Worm (Caenorhabditis elegans) whole organism, young adult: ENCODE measurements around the gene cyp-13B2.
"Not testable (repeated sequence)": the region's sequence is repeated elsewhere in the genome, so short reads cannot be mapped to it uniquely, and the experiment has no call there.

ENCODE experiments used
- B0261.1 ChIP-seq: sonication (generic microtip); optimal IDR thresholded peaks from 2 replicates; lab custom pipeline; 2016; ENCODE audit warnings: mild to moderate bottlenecking, missing genetic modification characterization, moderate library complexity, missing compliant biosample characterization
- B0336.3 ChIP-seq: fragments of 200-800 bp; sonication (Bioruptor generic); IDR thresholded peaks from 2 replicates; pipeline ENCODE4 v1.3.6; 2022; ENCODE audit warnings: missing genetic modification characterization, missing compliant biosample characterization
- D2030.7 ChIP-seq: fragments of 200-800 bp; sonication (Bioruptor generic); IDR thresholded peaks from 2 replicates; pipeline ENCODE4 v1.3.6; 2022; ENCODE audit warnings: missing genetic modification reagents, missing genetic modification characterization, missing compliant biosample characterization
- F23B12.7 ChIP-seq: sonication (generic microtip); optimal IDR thresholded peaks from 2 replicates; lab custom pipeline; 2017; ENCODE audit warnings: missing genetic modification characterization, mild to moderate bottlenecking, missing compliant biosample characterization, antibody characterized with exemption, moderate library complexity; ENCODE audit not compliant: insufficient read depth
- Y53F4B.3 ChIP-seq: fragments of 200-800 bp; sonication (Bioruptor generic); IDR thresholded peaks from 2 replicates; pipeline ENCODE4 v1.3.6; 2022; ENCODE audit warnings: missing genetic modification reagents, missing genetic modification characterization, missing compliant biosample characterization
- Y95B8A.8 ChIP-seq: fragments of 200-800 bp; sonication (Bioruptor generic); IDR thresholded peaks from 2 replicates; pipeline ENCODE4 v1.3.6; 2022; ENCODE audit warnings: missing genetic modification reagents, missing genetic modification characterization, missing compliant biosample characterization
- athp-1 ChIP-seq: sonication (generic microtip); optimal IDR thresholded peaks from 2 replicates; lab custom pipeline; 2017; ENCODE audit warnings: mild to moderate bottlenecking, missing genetic modification characterization, missing compliant biosample characterization
- attf-6 ChIP-seq: fragments of 200-800 bp; sonication (Bioruptor generic); IDR thresholded peaks from 2 replicates; pipeline ENCODE4 v1.3.6; 2022; ENCODE audit warnings: missing genetic modification reagents, missing genetic modification characterization, missing compliant biosample characterization
- bed-1 ChIP-seq: fragments of 200-800 bp; sonication (Bioruptor generic); IDR thresholded peaks from 2 replicates; pipeline ENCODE4 v1.3.6; 2022; ENCODE audit warnings: missing genetic modification reagents, missing genetic modification characterization, missing compliant biosample characterization
- cebp-2 ChIP-seq: fragments of 200-800 bp; sonication (Bioruptor generic); IDR thresholded peaks from 2 replicates; pipeline ENCODE4 v1.3.6; 2022; ENCODE audit warnings: missing genetic modification characterization, missing compliant biosample characterization
- ceh-91 ChIP-seq: fragments of 200-800 bp; sonication (Bioruptor generic); IDR thresholded peaks from 2 replicates; pipeline ENCODE4 v1.3.6; 2022; ENCODE audit warnings: missing genetic modification reagents, missing genetic modification characterization, missing compliant biosample characterization
- die-1 ChIP-seq: sonication (generic microtip); optimal IDR thresholded peaks from 2 replicates; lab custom pipeline; 2016; ENCODE audit warnings: missing genotype, mild to moderate bottlenecking, missing genetic modification characterization, missing compliant biosample characterization
- egl-18 ChIP-seq: fragments of 200-800 bp; sonication (Bioruptor generic); IDR thresholded peaks from 2 replicates; pipeline ENCODE4 v1.3.6; 2022; ENCODE audit warnings: missing genetic modification reagents, missing genetic modification characterization, missing compliant biosample characterization
- egrh-3 ChIP-seq: fragments of 200-800 bp; sonication (Bioruptor generic); IDR thresholded peaks from 2 replicates; pipeline ENCODE4 v1.3.6; 2022; ENCODE audit warnings: missing genetic modification reagents, missing genetic modification characterization, missing compliant biosample characterization
- ets-4 ChIP-seq: fragments of 200-800 bp; sonication (Bioruptor generic); optimal IDR thresholded peaks from 2 replicates; lab custom pipeline; 2018; ENCODE audit warnings: mild to moderate bottlenecking, missing genetic modification characterization, missing compliant biosample characterization
- fkh-3 ChIP-seq: sonication (generic microtip); optimal IDR thresholded peaks from 2 replicates; lab custom pipeline; 2016; ENCODE audit warnings: mild to moderate bottlenecking, missing genetic modification characterization, missing compliant biosample characterization
- him-1 ChIP-seq: sonication (generic microtip); optimal IDR thresholded peaks from 2 replicates; lab custom pipeline; 2016; ENCODE audit warnings: missing genotype, missing genetic modification reagents, missing genetic modification characterization, missing compliant biosample characterization
- hlh-12 ChIP-seq: sonication (generic microtip); optimal IDR thresholded peaks from 2 replicates; lab custom pipeline; 2016; ENCODE audit warnings: missing genetic modification characterization, missing compliant biosample characterization
- hmg-1.2 ChIP-seq: fragments of 200-800 bp; sonication (Bioruptor generic); IDR thresholded peaks from 2 replicates; pipeline ENCODE4 v1.3.6; 2022; ENCODE audit warnings: missing genetic modification reagents, missing genetic modification characterization, missing compliant biosample characterization
- hsf-1 ChIP-seq: fragments of 200-800 bp; sonication (Bioruptor generic); IDR thresholded peaks from 2 replicates; pipeline ENCODE4 v1.3.6; 2022; ENCODE audit warnings: missing genetic modification reagents, missing genetic modification characterization, missing compliant biosample characterization
- lin-26 ChIP-seq: fragments of 200-800 bp; sonication (Bioruptor generic); IDR thresholded peaks from 2 replicates; pipeline ENCODE4 v1.3.6; 2022; ENCODE audit warnings: missing genetic modification reagents, missing genetic modification characterization, missing compliant biosample characterization
- lin-40 ChIP-seq: sonication (generic microtip); optimal IDR thresholded peaks from 2 replicates; lab custom pipeline; 2016; ENCODE audit warnings: missing genetic modification characterization, mild to moderate bottlenecking, missing compliant biosample characterization, missing genotype, missing genetic modification reagents
- lin-54 ChIP-seq: fragments of 200-800 bp; sonication (Bioruptor generic); optimal IDR thresholded peaks from 2 replicates; lab custom pipeline; 2018; ENCODE audit warnings: mild to moderate bottlenecking, missing genetic modification characterization, missing compliant biosample characterization
- lsl-1 ChIP-seq: fragments of 200-800 bp; sonication (Bioruptor generic); optimal IDR thresholded peaks from 2 replicates; lab custom pipeline; 2018; ENCODE audit warnings: mild to moderate bottlenecking, missing genetic modification characterization, moderate library complexity, missing compliant biosample characterization
- mcd-1 ChIP-seq: fragments of 200-800 bp; sonication (Bioruptor generic); IDR thresholded peaks from 2 replicates; pipeline ENCODE4 v1.3.6; 2022; ENCODE audit warnings: missing genetic modification reagents, missing genetic modification characterization, missing compliant biosample characterization
- mel-28 ChIP-seq: sonication (generic microtip); optimal IDR thresholded peaks from 2 replicates; lab custom pipeline; 2016; ENCODE audit warnings: borderline replicate concordance, mild to moderate bottlenecking, missing genetic modification characterization, missing compliant biosample characterization
- nfya-2 ChIP-seq: fragments of 200-800 bp; sonication (Bioruptor generic); IDR thresholded peaks from 2 replicates; pipeline ENCODE4 v1.3.6; 2022; ENCODE audit warnings: missing genetic modification reagents, missing genetic modification characterization, missing compliant biosample characterization
- nfyb-1 ChIP-seq: fragments of 200-800 bp; sonication (Bioruptor generic); IDR thresholded peaks from 2 replicates; pipeline ENCODE4 v1.3.6; 2022; ENCODE audit warnings: missing genetic modification reagents, missing genetic modification characterization, missing compliant biosample characterization
- nhr-80 ChIP-seq: sonication (generic microtip); optimal IDR thresholded peaks from 2 replicates; lab custom pipeline; 2016; ENCODE audit warnings: missing genetic modification characterization, missing compliant biosample characterization
- rcor-1 ChIP-seq: fragments of 200-800 bp; sonication (Bioruptor generic); IDR thresholded peaks from 2 replicates; pipeline ENCODE4 v1.3.6; 2022; ENCODE audit warnings: missing genetic modification reagents, missing genetic modification characterization, missing compliant biosample characterization
- rpc-1 ChIP-seq, 2 experiments: fragments of 150-350 bp in 1 of 2; sonication (generic microtip) in 1 of 2; optimal IDR thresholded peaks; 2 replicates each; lab custom pipeline; 2014 to 2018; ENCODE audit warnings: missing biosample characterization in 1 of 2, missing genetic modification characterization in 1 of 2, missing genetic modification reagents in 1 of 2, missing genotype in 1 of 2
- snpc-4 ChIP-seq, 5 experiments: fragments of 150-350 bp in 1 of 5; sonication (generic microtip) in 4 of 5; optimal IDR thresholded peaks; 2 replicates each; lab custom pipeline; 2014 to 2018; ENCODE audit warnings: missing genetic modification characterization in 5 of 5, missing biosample characterization in 3 of 5, antibody characterized with exemption in 2 of 5, mild to moderate bottlenecking in 2 of 5, missing compliant biosample characterization in 2 of 5, missing genotype in 2 of 5, moderate library complexity in 2 of 5, missing genetic modification reagents in 1 of 5
- tbp1 ChIP-seq: fragments of 200-800 bp; sonication (Bioruptor generic); optimal IDR thresholded peaks from 2 replicates; lab custom pipeline; 2018; ENCODE audit warnings: mild to moderate bottlenecking, missing genetic modification characterization, missing compliant biosample characterization
- tlf-1 ChIP-seq: fragments of 200-800 bp; sonication (Bioruptor generic); optimal IDR thresholded peaks from 2 replicates; lab custom pipeline; 2018; ENCODE audit warnings: mild to moderate bottlenecking, missing genetic modification characterization, missing compliant biosample characterization
- xnd-1 ChIP-seq: sonication (generic microtip); optimal IDR thresholded peaks from 2 replicates; lab custom pipeline; 2016; ENCODE audit warnings: missing genotype, missing genetic modification reagents, missing genetic modification characterization, missing compliant biosample characterization

Gene cyp-13B2

DNA sequence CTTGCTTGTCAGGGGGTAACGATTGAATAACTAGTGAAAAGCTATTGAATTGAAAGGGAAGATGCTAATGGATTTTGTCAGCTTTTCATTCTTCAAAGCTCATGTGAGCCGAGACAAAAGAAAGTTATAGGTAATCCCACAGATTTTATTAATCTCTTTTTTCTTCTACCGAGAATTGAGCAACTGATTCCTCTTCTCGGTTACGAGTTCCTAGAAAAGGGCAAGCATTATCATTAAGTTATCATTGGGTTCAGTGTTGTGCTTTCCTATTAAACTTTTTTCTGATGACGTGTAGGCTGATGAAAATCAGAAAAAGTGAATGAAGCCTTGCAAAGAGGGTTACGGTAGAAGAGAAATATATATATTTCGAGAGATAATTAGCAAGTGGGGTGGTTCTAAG lies 39.7 kb upstream of the cyp-13B2 start:
- no peak for TF ChIP-seq hlh-12 (tag; lab: Kevin White, UChicago)
- TF ChIP-seq egrh-3 (GFP tag; lab: Robert Waterston, UW) = no peak
- TF ChIP-seq athp-1 (tag; lab: Kevin White, UChicago) = no peak
- TF ChIP-seq mcd-1 (GFP tag; lab: Robert Waterston, UW) = no peak
- no peak for TF ChIP-seq cebp-2 (GFP tag; lab: Robert Waterston, UW)
- TF ChIP-seq lsl-1 = no peak
- TF ChIP-seq Y53F4B.3 = no peak

DNA sequence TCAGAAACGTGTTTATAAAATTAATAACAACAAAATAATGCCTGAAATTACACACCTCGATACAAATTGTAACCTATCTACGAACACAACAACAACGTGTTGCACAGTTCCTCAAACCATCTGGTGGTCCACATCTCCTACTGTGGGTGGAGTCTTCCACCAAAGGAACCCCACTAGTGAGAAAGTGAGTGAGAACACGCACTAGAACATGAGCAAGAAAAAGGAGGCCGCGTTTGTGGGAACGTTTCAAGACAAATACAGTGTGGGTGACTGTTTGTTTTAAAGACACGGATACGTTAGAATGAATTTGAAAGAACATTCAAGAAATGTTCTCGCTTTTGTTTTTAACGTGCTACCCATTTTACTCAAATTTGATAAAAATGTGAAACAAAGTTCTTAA lies 38.9 kb upstream of the cyp-13B2 start, which contains the start of gene ceh-36:
TSS of gene ceh-36 (minus strand) at position 101 of the 400 bp plus-strand sequence.
- no peak for TF ChIP-seq rcor-1
- TF ChIP-seq tlf-1 = no peak
- TF ChIP-seq hsf-1 (GFP tag; lab: Robert Waterston, UW) = no peak
- TF ChIP-seq Y95B8A.8 = no peak
- no peak for TF ChIP-seq lin-54 (GFP tag; lab: Kevin White, UChicago)
- TF ChIP-seq athp-1 (tag; lab: Kevin White, UChicago) = no peak
- TF ChIP-seq bed-1 (GFP tag; lab: Robert Waterston, UW) = no peak
- TF ChIP-seq ceh-91 = no peak
- no peak for TF ChIP-seq egl-18 (GFP tag; lab: Robert Waterston, UW)
- no peak for TF ChIP-seq attf-6 (GFP tag; lab: Robert Waterston, UW)

DNA sequence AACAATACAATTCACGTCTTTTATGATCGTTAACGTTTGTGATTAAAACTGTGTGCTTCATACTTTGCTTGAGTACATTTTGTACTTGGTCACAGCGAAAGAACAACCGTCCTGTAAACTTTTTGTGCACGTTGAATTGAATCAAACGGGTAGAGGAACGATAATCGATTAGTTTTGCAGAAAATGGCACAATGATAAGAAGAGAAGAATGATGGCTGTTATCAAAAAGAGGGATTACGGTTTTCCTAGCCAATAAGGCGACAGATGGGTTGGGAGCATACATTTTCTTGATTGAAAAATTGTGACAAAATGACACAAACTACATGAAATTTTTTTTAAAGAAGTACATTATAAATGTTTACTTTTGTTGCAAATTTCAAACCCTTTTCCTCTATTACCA lies 31.1 kb upstream of the cyp-13B2 start:
- TF ChIP-seq nhr-80 (tag; lab: Kevin White, UChicago) (peak; percentile 58), F23B12.7 (tag; lab: Kevin White, UChicago) (no peak)

DNA sequence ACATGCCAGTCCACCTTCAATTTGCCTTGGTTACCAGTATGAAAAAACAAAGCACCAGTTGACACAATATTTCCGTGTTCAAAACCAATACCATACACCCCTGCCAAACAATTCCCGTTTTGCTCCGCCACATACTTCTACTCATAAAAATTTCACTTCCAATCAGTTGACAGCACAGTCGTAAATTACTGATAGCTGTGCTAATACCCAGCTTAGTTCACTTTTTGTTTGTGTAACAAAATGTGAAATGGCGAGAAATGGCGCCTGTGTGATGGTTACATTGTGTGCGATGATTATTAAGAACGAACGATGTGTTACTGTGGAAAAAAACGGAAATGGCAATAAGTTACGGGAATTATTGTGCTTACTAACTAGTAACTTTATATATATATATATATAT lies 19.1 kb upstream of the cyp-13B2 start:
- no peak for TF ChIP-seq B0336.3 (GFP tag; lab: Robert Waterston, UW)
- no peak for TF ChIP-seq nfya-2 (GFP tag; lab: Robert Waterston, UW)
- TF ChIP-seq nhr-80 (tag; lab: Kevin White, UChicago) = peak; percentile 66
- TF ChIP-seq, all 124 proteins: peak for 1

DNA sequence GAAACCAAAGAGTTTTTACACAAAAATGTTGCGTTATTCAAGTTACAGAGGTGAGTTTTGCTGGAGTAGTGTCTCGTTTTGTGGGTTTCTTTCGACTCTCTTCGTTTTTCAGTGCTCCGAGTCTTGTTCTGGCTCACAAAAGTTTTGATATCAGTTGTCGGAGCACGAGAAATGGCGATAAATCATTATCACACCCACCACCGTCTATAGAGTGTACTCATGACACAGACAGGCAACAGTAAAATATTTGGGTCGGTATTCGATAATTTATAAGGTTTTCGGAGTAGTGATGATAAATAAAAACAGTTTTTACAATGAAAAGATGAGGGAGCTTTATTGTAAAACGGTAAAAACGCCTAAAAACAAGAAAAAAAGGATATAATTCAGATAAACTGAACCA lies 17.4 kb upstream of the cyp-13B2 start, which contains the start of gene ceh-37:
TSS of gene ceh-37 (minus strand) at position 59 of the 400 bp plus-strand sequence.
- TF ChIP-seq nfyb-1 (GFP tag; lab: Robert Waterston, UW) = no peak
- no peak for TF ChIP-seq lin-40 (tag; lab: Kevin White, UChicago)
- no peak for TF ChIP-seq fkh-3 (tag; lab: Kevin White, UChicago)
- no peak for TF ChIP-seq xnd-1 (tag; lab: Kevin White, UChicago)
- TF ChIP-seq mel-28 (tag; lab: Kevin White, UChicago) = no peak
- peak; percentile 24 for TF ChIP-seq ets-4 (GFP tag; lab: Kevin White, UChicago)
- peak; percentile 73 for TF ChIP-seq nhr-80 (tag; lab: Kevin White, UChicago)

DNA sequence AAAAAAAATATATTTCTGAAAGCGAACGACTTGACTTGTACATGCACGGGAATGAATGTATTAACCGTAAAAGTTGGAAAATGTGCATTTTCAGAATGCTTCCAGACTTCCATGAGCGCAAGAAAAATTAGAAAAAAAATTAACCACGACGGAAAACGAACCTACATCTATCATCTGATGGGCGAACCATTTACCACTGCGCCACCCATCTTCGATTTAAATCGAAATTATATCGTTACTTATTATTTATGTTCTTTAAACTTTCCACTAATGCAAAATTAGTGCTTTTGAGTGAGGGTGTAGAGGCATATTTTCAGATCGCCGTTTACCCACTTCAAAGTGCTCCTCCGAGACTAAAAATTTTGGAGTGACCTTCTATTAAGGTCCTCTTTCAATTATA lies 14.2 kb upstream of the cyp-13B2 start:
- TF ChIP-seq hmg-1.2 = peak; percentile 29; the same call in 1 of the 2 replicates
- peak; percentile 72 for TF ChIP-seq lin-26
- peak; percentile 85 for TF ChIP-seq tbp1 (GFP tag; lab: Kevin White, UChicago)
- not testable (repeated sequence) for TF ChIP-seq snpc-4 (GFP tag; optimal IDR thresholded peaks at IDR 0.05; lab: Kevin White, UChicago)
- TF ChIP-seq snpc-4 (tag; optimal IDR thresholded peaks at IDR 0.05; lab: Kevin White, UChicago) = peak in 1 of 4 experiments; percentile 33
- peak; percentile 50; the same call in 1 of the 2 replicates for TF ChIP-seq D2030.7 (GFP tag; lab: Robert Waterston, UW)
- TF ChIP-seq rpc-1 (optimal IDR thresholded peaks at IDR 0.05; lab: Kevin White, UChicago) = peak; percentile 49
- TF ChIP-seq rpc-1 (tag; optimal IDR thresholded peaks at IDR 0.05; lab: Kevin White, UChicago) = peak; percentile 69
- TF ChIP-seq die-1 = peak; percentile 52
- TF ChIP-seq him-1 (tag; lab: Kevin White, UChicago) = peak; percentile 12
- peak; percentile 60 for TF ChIP-seq B0261.1 (tag; lab: Kevin White, UChicago)
